Worm (Caenorhabditis elegans) whole organism, L4 larva: ENCODE measurements around the gene npp-15.

Experiments used
- D1046.2 ChIP-seq: fragments of 200-800 bp; sonication (Bioruptor generic); IDR thresholded peaks from 2 replicates; pipeline ENCODE4 v1.3.6; 2022; ENCODE audit warnings: missing genetic modification characterization, missing compliant biosample characterization
- F10B5.3 ChIP-seq: sonication (generic microtip); optimal IDR thresholded peaks from 2 replicates; lab custom pipeline; 2016; ENCODE audit warnings: mild to moderate bottlenecking, missing genetic modification characterization, missing compliant biosample characterization
- R02D3.7 ChIP-seq: fragments of 150-350 bp; sonication (generic microtip); optimal IDR thresholded peaks from 3 replicates; lab custom pipeline; 2014; ENCODE audit warnings: missing biosample characterization, missing genetic modification characterization
- T20F7.1 ChIP-seq: fragments of 200-800 bp; sonication (Bioruptor generic); optimal IDR thresholded peaks from 2 replicates; lab custom pipeline; 2018; ENCODE audit warnings: mild to moderate bottlenecking, missing genetic modification characterization, missing compliant biosample characterization
- T26A8.4 ChIP-seq: fragments of 200-800 bp; sonication (Bioruptor generic); IDR thresholded peaks from 2 replicates; pipeline ENCODE4 v1.3.6; 2022; ENCODE audit warnings: missing genetic modification characterization, missing compliant biosample characterization
- Y105C5A.15 ChIP-seq: fragments of 200-800 bp; sonication (Bioruptor generic); IDR thresholded peaks from 2 replicates; pipeline ENCODE4 v1.3.6; 2022; ENCODE audit warnings: missing genetic modification characterization, missing compliant biosample characterization
- Y48G9A.11 ChIP-seq: fragments of 200-800 bp; sonication (Bioruptor generic); IDR thresholded peaks from 2 replicates; pipeline ENCODE4 v1.3.6; 2022; ENCODE audit warnings: missing genetic modification reagents, missing genetic modification characterization, missing compliant biosample characterization
- Y5F2A.4 ChIP-seq: fragments of 200-800 bp; sonication (Bioruptor generic); optimal IDR thresholded peaks from 2 replicates; lab custom pipeline; 2018; ENCODE audit warnings: mild to moderate bottlenecking, missing genetic modification characterization, missing compliant biosample characterization
- ZK546.5 ChIP-seq, 2 experiments: sonication (generic microtip); optimal IDR thresholded peaks; 2 replicates each; lab custom pipeline; 2017; ENCODE audit warnings: missing biosample characterization in 2 of 2, missing genetic modification characterization in 2 of 2
- attf-4 ChIP-seq: sonication (generic microtip); optimal IDR thresholded peaks from 3 replicates; lab custom pipeline; 2017; ENCODE audit warnings: missing biosample characterization, missing genetic modification characterization
- ceh-28 ChIP-seq: fragments of 150-350 bp; optimal IDR thresholded peaks from 2 replicates; lab custom pipeline; 2014; ENCODE audit warnings: missing biosample characterization, missing genetic modification reagents, missing genetic modification characterization
- ceh-32 ChIP-seq: sonication (generic microtip); optimal IDR thresholded peaks from 2 replicates; lab custom pipeline; 2016; ENCODE audit warnings: mild to moderate bottlenecking, missing genetic modification characterization, missing compliant biosample characterization; ENCODE audit not compliant: poor library complexity
- ceh-44 ChIP-seq: fragments of 200-800 bp; sonication (Bioruptor generic); IDR thresholded peaks from 2 replicates; pipeline ENCODE4 v1.3.6; 2022; ENCODE audit warnings: missing genetic modification reagents, missing genetic modification characterization, missing compliant biosample characterization
- ceh-62 ChIP-seq: sonication (generic microtip); optimal IDR thresholded peaks from 2 replicates; lab custom pipeline; 2017; ENCODE audit warnings: missing biosample characterization, missing genetic modification characterization
- ces-1 ChIP-seq: fragments of 150-350 bp; sonication (generic microtip); optimal IDR thresholded peaks from 4 replicates; lab custom pipeline; 2014; ENCODE audit warnings: missing biosample characterization, missing genetic modification reagents, missing genetic modification characterization
- dmd-6 ChIP-seq: fragments of 200-800 bp; sonication (Bioruptor generic); IDR thresholded peaks from 2 replicates; pipeline ENCODE4 v1.3.6; 2022; ENCODE audit warnings: missing genetic modification reagents, missing genetic modification characterization, missing compliant biosample characterization
- dmd-9 ChIP-seq: fragments of 200-800 bp; sonication (Bioruptor generic); IDR thresholded peaks from 2 replicates; pipeline ENCODE4 v1.3.6; 2022; ENCODE audit warnings: missing genetic modification reagents, missing genetic modification characterization, missing compliant biosample characterization
- duxl-1 ChIP-seq: sonication (generic microtip); optimal IDR thresholded peaks from 2 replicates; lab custom pipeline; 2016; ENCODE audit warnings: mild to moderate bottlenecking, missing genetic modification characterization, moderate library complexity, missing compliant biosample characterization; ENCODE audit not compliant: poor library complexity
- fkh-10 ChIP-seq: fragments of 150-350 bp; optimal IDR thresholded peaks from 2 replicates; lab custom pipeline; 2014; ENCODE audit warnings: missing biosample characterization, missing genetic modification reagents, missing genetic modification characterization
- gei-8 ChIP-seq: fragments of 200-800 bp; sonication (Bioruptor generic); optimal IDR thresholded peaks from 2 replicates; lab custom pipeline; 2018; ENCODE audit warnings: mild to moderate bottlenecking, missing genetic modification characterization, missing compliant biosample characterization
- hif-1 ChIP-seq, 2 experiments: sonication (generic microtip); optimal IDR thresholded peaks; 2 replicates each; lab custom pipeline; 2016 to 2017; ENCODE audit warnings: missing compliant biosample characterization in 2 of 2, missing genetic modification characterization in 2 of 2, missing genetic modification reagents in 2 of 2, missing genotype in 2 of 2, mild to moderate bottlenecking in 1 of 2
- hlh-11 ChIP-seq: fragments of 200-800 bp; sonication (Bioruptor generic); optimal IDR thresholded peaks from 2 replicates; lab custom pipeline; 2018; ENCODE audit warnings: mild to moderate bottlenecking, missing genetic modification characterization, missing compliant biosample characterization
- hlh-30 ChIP-seq: sonication (generic microtip); optimal IDR thresholded peaks from 2 replicates; lab custom pipeline; 2017; ENCODE audit warnings: antibody characterized with exemption, mild to moderate bottlenecking, missing genetic modification characterization, missing compliant biosample characterization; ENCODE audit not compliant: insufficient read depth
- hmg-1.1 ChIP-seq: fragments of 200-800 bp; sonication (Bioruptor generic); IDR thresholded peaks from 2 replicates; pipeline ENCODE4 v1.3.6; 2022; ENCODE audit warnings: missing genetic modification reagents, missing genetic modification characterization, missing compliant biosample characterization
- jun-1 ChIP-seq: fragments of 150-350 bp; optimal IDR thresholded peaks from 2 replicates; lab custom pipeline; 2014; ENCODE audit warnings: missing biosample characterization, missing genetic modification reagents, missing genetic modification characterization
- lin-13 ChIP-seq: fragments of 150-350 bp; optimal IDR thresholded peaks from 2 replicates; lab custom pipeline; 2014; ENCODE audit warnings: missing biosample characterization, missing genetic modification reagents, missing genetic modification characterization
- lin-15B ChIP-seq: fragments of 150-350 bp; sonication (generic microtip); optimal IDR thresholded peaks from 3 replicates; lab custom pipeline; 2014; ENCODE audit warnings: missing biosample characterization, missing genetic modification characterization
- lir-3 ChIP-seq: sonication (generic microtip); optimal IDR thresholded peaks from 2 replicates; lab custom pipeline; 2016; ENCODE audit warnings: mild to moderate bottlenecking, missing genetic modification characterization, missing compliant biosample characterization
- lsy-2 ChIP-seq, 2 experiments: fragments of 150-350 bp in 1 of 2; sonication (generic microtip) in 1 of 2; optimal IDR thresholded peaks; 2 replicates each; lab custom pipeline; 2014 to 2017; ENCODE audit warnings: missing biosample characterization in 2 of 2, missing genetic modification characterization in 2 of 2
- madf-5 ChIP-seq, 2 experiments: fragments of 200-800 bp; sonication (Bioruptor generic); IDR thresholded peaks; 2 replicates each; pipeline ENCODE4 v1.3.6; 2022; ENCODE audit warnings: missing compliant biosample characterization in 2 of 2, missing genetic modification characterization in 2 of 2
- mdt-29 ChIP-seq: fragments of 200-800 bp; sonication (Bioruptor generic); IDR thresholded peaks from 2 replicates; pipeline ENCODE4 v1.3.6; 2022; ENCODE audit warnings: missing genetic modification reagents, missing genetic modification characterization, missing compliant biosample characterization
- mxl-2 ChIP-seq: fragments of 200-800 bp; sonication (Bioruptor generic); conservative IDR thresholded peaks from 2 replicates; pipeline ENCODE4 v1.3.6; 2022; ENCODE audit warnings: missing genetic modification reagents, missing genetic modification characterization, missing compliant biosample characterization
- nhr-102 ChIP-seq: sonication (generic microtip); optimal IDR thresholded peaks from 2 replicates; lab custom pipeline; 2016; ENCODE audit warnings: mild to moderate bottlenecking, missing genetic modification characterization, moderate library complexity, missing compliant biosample characterization
- nhr-111 ChIP-seq: fragments of 200-800 bp; sonication (Bioruptor generic); optimal IDR thresholded peaks from 2 replicates; lab custom pipeline; 2018; ENCODE audit warnings: mild to moderate bottlenecking, missing genetic modification characterization, missing compliant biosample characterization
- nhr-28 ChIP-seq: fragments of 150-350 bp; optimal IDR thresholded peaks from 2 replicates; lab custom pipeline; 2014; ENCODE audit warnings: missing biosample characterization, missing genetic modification characterization
- nhr-42 ChIP-seq: fragments of 200-800 bp; sonication (Bioruptor generic); IDR thresholded peaks from 2 replicates; pipeline ENCODE4 v1.3.6; 2022; ENCODE audit warnings: missing genetic modification characterization, missing compliant biosample characterization
- nhr-48 ChIP-seq: sonication (generic microtip); optimal IDR thresholded peaks from 2 replicates; lab custom pipeline; 2016; ENCODE audit warnings: mild to moderate bottlenecking, missing genetic modification characterization, missing compliant biosample characterization
- nhr-6 ChIP-seq: fragments of 150-350 bp; optimal IDR thresholded peaks from 2 replicates; lab custom pipeline; 2014; ENCODE audit warnings: missing biosample characterization, missing genetic modification characterization
- php-3 ChIP-seq: fragments of 200-800 bp; sonication (Bioruptor generic); IDR thresholded peaks from 2 replicates; pipeline ENCODE4 v1.3.6; 2022; ENCODE audit warnings: missing genetic modification reagents, missing genetic modification characterization, missing compliant biosample characterization
- saeg-2 ChIP-seq: fragments of 200-800 bp; sonication (Bioruptor generic); IDR thresholded peaks from 2 replicates; pipeline ENCODE4 v1.3.6; 2022; ENCODE audit warnings: missing genetic modification reagents, missing genetic modification characterization, missing compliant biosample characterization
- sdz-12 ChIP-seq: fragments of 200-800 bp; sonication (Bioruptor generic); optimal IDR thresholded peaks from 2 replicates; lab custom pipeline; 2018; ENCODE audit warnings: mild to moderate bottlenecking, missing genetic modification characterization, missing compliant biosample characterization
- set-16 ChIP-seq: fragments of 200-800 bp; sonication (Bioruptor generic); IDR thresholded peaks from 2 replicates; pipeline ENCODE4 v1.3.6; 2022; ENCODE audit warnings: missing genetic modification reagents, missing genetic modification characterization, missing compliant biosample characterization
- snpc-4 ChIP-seq: fragments of 150-350 bp; optimal IDR thresholded peaks from 2 replicates; lab custom pipeline; 2014; ENCODE audit warnings: missing biosample characterization, missing genetic modification characterization
- tag-97 ChIP-seq: fragments of 200-800 bp; sonication (Bioruptor generic); IDR thresholded peaks from 2 replicates; pipeline ENCODE4 v1.3.6; 2022; ENCODE audit warnings: missing genetic modification characterization, missing compliant biosample characterization
- tra-1 ChIP-seq: fragments of 200-800 bp; sonication (Bioruptor generic); IDR thresholded peaks from 2 replicates; pipeline ENCODE4 v1.3.6; 2022; ENCODE audit warnings: missing genetic modification reagents, missing genetic modification characterization, missing compliant biosample characterization
- unc-130 ChIP-seq: sonication (generic microtip); optimal IDR thresholded peaks from 2 replicates; lab custom pipeline; 2016; ENCODE audit warnings: missing genetic modification reagents, missing genetic modification characterization, missing compliant biosample characterization
- unc-62 ChIP-seq, 3 experiments: fragments of 150-350 bp in 1 of 3; sonication (generic microtip); optimal IDR thresholded peaks in 2 of 3; peaks in 1 of 3; 1 replicate in 1 of 3; 2 replicates in 2 of 3; lab custom pipeline; 2014 to 2017; ENCODE audit warnings: missing biosample characterization in 3 of 3, missing genetic modification characterization in 3 of 3, missing genetic modification reagents in 3 of 3, missing genotype in 1 of 3
- zag-1 ChIP-seq: fragments of 150-350 bp; optimal IDR thresholded peaks from 2 replicates; lab custom pipeline; 2014; ENCODE audit warnings: missing biosample characterization, missing genetic modification characterization
- zfp-3 ChIP-seq: fragments of 200-800 bp; sonication (Bioruptor generic); conservative IDR thresholded peaks from 2 replicates; pipeline ENCODE4 v1.3.6; 2022; ENCODE audit warnings: missing genetic modification reagents, missing genetic modification characterization, missing compliant biosample characterization
- zip-11 ChIP-seq: fragments of 200-800 bp; sonication (Bioruptor generic); IDR thresholded peaks from 2 replicates; pipeline ENCODE4 v1.3.6; 2022; ENCODE audit warnings: missing genetic modification characterization, missing compliant biosample characterization
- zip-2 ChIP-seq: fragments of 150-350 bp; optimal IDR thresholded peaks from 2 replicates; lab custom pipeline; 2014; ENCODE audit warnings: missing biosample characterization, missing genetic modification characterization

npp-15 gene

ce11 chrIII:7977224-7977623 is 48.4 kb downstream of the npp-15 start (continued):
- 0 out of 2 replicates have a peak, but pooled peaks have one; percentile 29 for TF ChIP-seq php-3 (GFP tag; lab: Robert Waterston, UW)
- no peak for TF ChIP-seq madf-5 (GFP tag; IDR thresholded peaks at IDR 0.05; lab: Robert Waterston, UW)
- no peak for TF ChIP-seq lin-15B (tag; lab: Kevin White, UChicago)
- peak; percentile 71; the same call in 1 of the 2 replicates for TF ChIP-seq zfp-3 (GFP tag; lab: Robert Waterston, UW)
- TF ChIP-seq lin-13 = no peak
- TF ChIP-seq nhr-6 (tag; lab: Kevin White, UChicago) = no peak
- no peak for TF ChIP-seq T20F7.1 (GFP tag; lab: Kevin White, UChicago)
- no peak for TF ChIP-seq ceh-28 (tag; lab: Kevin White, UChicago)
- TF ChIP-seq attf-4 (tag; lab: Kevin White, UChicago) = no peak
- TF ChIP-seq jun-1 (tag; lab: Kevin White, UChicago) = no peak
- TF ChIP-seq mdt-29 (GFP tag; lab: Robert Waterston, UW) = 0 out of 2 replicates have a peak, but pooled peaks have one; percentile 12
- TF ChIP-seq D1046.2 = no peak
- no peak for TF ChIP-seq R02D3.7 (tag; lab: Kevin White, UChicago)
- no peak for TF ChIP-seq ZK546.5 (tag; optimal IDR thresholded peaks at IDR 0.05; lab: Kevin White, UChicago)
- no peak for TF ChIP-seq unc-62 (GFP tag; optimal IDR thresholded peaks at IDR 0.05 in 1 of 2; lab: Kevin White, UChicago)
- no peak for TF ChIP-seq unc-62 (tag; optimal IDR thresholded peaks at IDR 0.05; lab: Kevin White, UChicago)
- TF ChIP-seq Y105C5A.15 (GFP tag; lab: Robert Waterston, UW) = no peak
- TF ChIP-seq lir-3 (tag; lab: Kevin White, UChicago) = no peak
- TF ChIP-seq dmd-6 (GFP tag; lab: Robert Waterston, UW) = no peak
- TF ChIP-seq tag-97 (GFP tag; lab: Robert Waterston, UW) = no peak
- TF ChIP-seq tra-1 = no peak
- no peak for TF ChIP-seq zag-1 (tag; lab: Kevin White, UChicago)
- TF ChIP-seq hif-1 (tag; optimal IDR thresholded peaks at IDR 0.05; lab: Kevin White, UChicago) = peak in 1 of 2 experiments; percentile 7
- no peak for TF ChIP-seq ceh-62
- TF ChIP-seq zip-11 (GFP tag; lab: Robert Waterston, UW) = no peak
- TF ChIP-seq ces-1 (GFP tag; lab: Kevin White, UChicago) = no peak
- peak; percentile 83 for TF ChIP-seq duxl-1 (tag; lab: Kevin White, UChicago)
- no peak for TF ChIP-seq snpc-4 (tag; lab: Kevin White, UChicago)
- 0 out of 2 replicates have a peak, but pooled peaks have one; percentile 19 for TF ChIP-seq saeg-2 (GFP tag; lab: Robert Waterston, UW)
- peak; percentile 25 to 63 for TF ChIP-seq lsy-2 (tag; optimal IDR thresholded peaks at IDR 0.05; lab: Kevin White, UChicago)
- TF ChIP-seq hmg-1.1 = no peak
- TF ChIP-seq mxl-2 (GFP tag; lab: Robert Waterston, UW) = no peak
- 0 out of 2 replicates have a peak, but pooled peaks have one; percentile 29 for TF ChIP-seq T26A8.4 (GFP tag; lab: Robert Waterston, UW)
- no peak for TF ChIP-seq Y5F2A.4 (GFP tag; lab: Kevin White, UChicago)
- TF ChIP-seq nhr-42 (GFP tag; lab: Robert Waterston, UW) = peak; percentile 67; the same call in 1 of the 2 replicates
- TF ChIP-seq nhr-28 (tag; lab: Kevin White, UChicago) = no peak
- peak; percentile 18 for TF ChIP-seq sdz-12 (GFP tag; lab: Kevin White, UChicago)
- TF ChIP-seq ceh-44 (GFP tag; lab: Robert Waterston, UW) = no peak
- no peak for TF ChIP-seq fkh-10 (GFP tag; lab: Kevin White, UChicago)
- peak; percentile 39 for TF ChIP-seq hlh-11
- no peak for TF ChIP-seq zip-2 (tag; lab: Kevin White, UChicago)
- no peak for TF ChIP-seq hlh-30
- TF ChIP-seq F10B5.3 (tag; lab: Kevin White, UChicago) = no peak
- TF ChIP-seq nhr-111 = no peak
- TF ChIP-seq Y48G9A.11 = no peak
- TF ChIP-seq dmd-9 (GFP tag; lab: Robert Waterston, UW) = no peak
- TF ChIP-seq gei-8 (GFP tag; lab: Kevin White, UChicago) = no peak
- no peak for TF ChIP-seq ceh-32 (tag; lab: Kevin White, UChicago)
- TF ChIP-seq unc-130 (GFP tag; lab: Kevin White, UChicago) = no peak
- TF ChIP-seq set-16 (GFP tag; lab: Robert Waterston, UW) = no peak
- peak; percentile 71 for TF ChIP-seq nhr-102 (tag; lab: Kevin White, UChicago)
- TF ChIP-seq nhr-48 (tag; lab: Kevin White, UChicago) = no peak
